Fruit fly (Drosophila melanogaster) whole organism, pupa: ENCODE data around the gene Ir64a.

Source experiments
- CG34367 ChIP-seq: fragments of 200-800 bp; sonication (Bioruptor generic); optimal IDR thresholded peaks from 2 replicates; lab custom pipeline; 2018; ENCODE audit warnings: missing biosample characterization, mild to moderate bottlenecking, missing genetic modification characterization
- CG4496 ChIP-seq: fragments of 200-800 bp; sonication (Bioruptor generic); IDR thresholded peaks from 3 replicates; pipeline ENCODE4 v1.3.6; 2022; ENCODE audit warnings: missing biosample characterization, missing genetic modification characterization
- CG8301 ChIP-seq: fragments of 200-800 bp; sonication (Bioruptor generic); optimal IDR thresholded peaks from 2 replicates; lab custom pipeline; 2018; ENCODE audit warnings: missing biosample characterization, mild to moderate bottlenecking, missing genetic modification characterization
- EcR ChIP-seq: fragments of 200-800 bp; sonication (Bioruptor generic); optimal IDR thresholded peaks from 3 replicates; lab custom pipeline; 2019; ENCODE audit warnings: missing biosample characterization, missing genetic modification characterization, mild to moderate bottlenecking, moderate library complexity, missing genetic modification reagents
- Pif1A ChIP-seq: fragments of 200-800 bp; sonication (Bioruptor generic); optimal IDR thresholded peaks from 3 replicates; lab custom pipeline; 2016; ENCODE audit warnings: missing biosample characterization, missing genetic modification characterization

- TF ChIP-seq CG34367 (no peak), EcR (GFP tag; lab: Kevin White, UChicago) (peak; percentile 74), CG4496 (peak; percentile 46; the same call in 2 of the 3 replicates), CG8301 (tag; lab: Kevin White, UChicago) (no peak), Pif1A (GFP tag; lab: Kevin White, UChicago) (no peak)
These were observed 22.3 kb downstream of the Ir64a start, which contains the start of gene Cyt-c1 for dm6 chr3L:5360039-5360988.
